Fruit fly (Drosophila melanogaster) whole organism: Measurements from ENCODE around the gene CG13965.

ENCODE experiments used
- CG8478 ChIP-seq: fragments of >200 bp; optimal IDR thresholded peaks from 2 replicates; lab custom pipeline; 2018; ENCODE audit warnings: inconsistent platforms
- EcR ChIP-seq, 2 experiments: fragments of >200 bp; optimal IDR thresholded peaks; 2 replicates each; lab custom pipeline; 2017; ENCODE audit warnings: missing biosample characterization in 2 of 2, missing genetic modification characterization in 2 of 2, missing genetic modification reagents in 2 of 2
- pan ChIP-seq: fragments of >200 bp; optimal IDR thresholded peaks from 2 replicates; lab custom pipeline; 2017
- psq ChIP-seq: fragments of >200 bp; optimal IDR thresholded peaks from 2 replicates; lab custom pipeline; 2017
- usp ChIP-seq: fragments of >200 bp; optimal IDR thresholded peaks from 2 replicates; lab custom pipeline; 2017; ENCODE audit warnings: missing biosample characterization, missing genetic modification characterization, mixed read lengths

dm6 chr2L:19916982-19917381 is 45.2 kb downstream of the CG13965 start:
- TF ChIP-seq pan (no peak), EcR (GFP tag; optimal IDR thresholded peaks at IDR 0.05; lab: Kevin White, UChicago) (no peak), psq (lab: Kevin White, UChicago) (no peak), usp (GFP tag; lab: Kevin White, UChicago) (no peak), CG8478 (lab: Kevin White, UChicago) (no peak)
